Fruit fly (Drosophila melanogaster) whole organism, embryonic: ENCODE data around the gene Atx-1.

Experiments
- Abd-B ChIP-seq: fragments of 200-800 bp; sonication (Bioruptor generic); optimal IDR thresholded peaks from 2 replicates; lab custom pipeline; 2018; ENCODE audit warnings: missing biosample characterization, mild to moderate bottlenecking, missing genetic modification characterization, moderate library complexity
- Ada2b ChIP-seq: fragments of 200-800 bp; sonication (Bioruptor generic); IDR thresholded peaks from 2 replicates; pipeline ENCODE4 v1.3.6; 2022; ENCODE audit warnings: missing biosample characterization, missing genetic modification characterization
- Antp ChIP-seq: fragments of 200-800 bp; sonication (Bioruptor generic); optimal IDR thresholded peaks from 3 replicates; lab custom pipeline; 2016; ENCODE audit warnings: missing biosample characterization, missing genetic modification characterization
- B-H1 ChIP-seq: fragments of 200-800 bp; sonication (Bioruptor generic); IDR thresholded peaks from 3 replicates; pipeline ENCODE4 v1.3.6; 2022; ENCODE audit warnings: missing biosample characterization, missing genetic modification characterization
- CG10959 ChIP-seq: fragments of 200-800 bp; sonication (Bioruptor generic); IDR thresholded peaks from 2 replicates; pipeline ENCODE4 v1.3.6; 2022; ENCODE audit warnings: missing biosample characterization, missing genetic modification characterization
- CG13296 ChIP-seq: fragments of 200-800 bp; sonication (Bioruptor generic); optimal IDR thresholded peaks from 3 replicates; lab custom pipeline; 2018; ENCODE audit warnings: missing biosample characterization, mild to moderate bottlenecking, missing genetic modification characterization
- CG13624 ChIP-seq: fragments of 200-800 bp; sonication (Bioruptor generic); optimal IDR thresholded peaks from 2 replicates; lab custom pipeline; 2016; ENCODE audit warnings: missing biosample characterization, missing genetic modification characterization
- CG14441 ChIP-seq: fragments of 200-800 bp; sonication (Bioruptor generic); IDR thresholded peaks from 2 replicates; pipeline ENCODE4 v1.3.6; 2022; ENCODE audit warnings: missing biosample characterization, missing genetic modification characterization
- CG14667 ChIP-seq: fragments of 200-800 bp; sonication (Bioruptor generic); IDR thresholded peaks from 2 replicates; pipeline ENCODE4 v1.3.6; 2022; ENCODE audit warnings: missing biosample characterization, missing genetic modification characterization
- CG1529 ChIP-seq: fragments of 200-800 bp; sonication (Bioruptor generic); optimal IDR thresholded peaks from 3 replicates; lab custom pipeline; 2018; ENCODE audit warnings: missing biosample characterization, missing genetic modification characterization
- CG16815 ChIP-seq: fragments of 200-800 bp; sonication (Bioruptor generic); optimal IDR thresholded peaks from 3 replicates; lab custom pipeline; 2017; ENCODE audit warnings: missing biosample characterization, mild to moderate bottlenecking, missing genetic modification characterization
- CG18599 ChIP-seq: fragments of 200-800 bp; sonication (Bioruptor generic); optimal IDR thresholded peaks from 3 replicates; lab custom pipeline; 2017; ENCODE audit warnings: missing biosample characterization, missing genetic modification characterization, mild to moderate bottlenecking, moderate library complexity, missing genetic modification reagents
- CG18619 ChIP-seq: fragments of 200-800 bp; sonication (Bioruptor generic); optimal IDR thresholded peaks from 3 replicates; lab custom pipeline; 2017; ENCODE audit warnings: missing biosample characterization, mild to moderate bottlenecking, missing genetic modification characterization
- CG2678 ChIP-seq: fragments of 200-800 bp; sonication (Bioruptor generic); optimal IDR thresholded peaks from 3 replicates; lab custom pipeline; 2019; ENCODE audit warnings: missing biosample characterization, mild to moderate bottlenecking, missing genetic modification characterization, moderate library complexity
- CG31365 ChIP-seq: fragments of 200-800 bp; sonication (Bioruptor generic); optimal IDR thresholded peaks from 2 replicates; lab custom pipeline; 2018; ENCODE audit warnings: missing biosample characterization, mild to moderate bottlenecking, missing genetic modification characterization
- CG32767 ChIP-seq: fragments of 200-800 bp; sonication (Bioruptor generic); IDR thresholded peaks from 2 replicates; pipeline ENCODE4 v1.3.6; 2022; ENCODE audit warnings: missing biosample characterization, missing genetic modification characterization
- CG3847 ChIP-seq: fragments of 200-800 bp; sonication (Bioruptor generic); IDR thresholded peaks from 2 replicates; pipeline ENCODE4 v1.3.6; 2022; ENCODE audit warnings: missing biosample characterization, missing genetic modification characterization
- CG43689 ChIP-seq: fragments of 200-800 bp; sonication (Bioruptor generic); IDR thresholded peaks from 2 replicates; pipeline ENCODE4 v1.3.6; 2022; ENCODE audit warnings: missing biosample characterization, missing genetic modification characterization
- CG6175 ChIP-seq: fragments of 200-800 bp; sonication (Bioruptor generic); IDR thresholded peaks from 3 replicates; pipeline ENCODE4 v1.3.6; 2022; ENCODE audit warnings: missing biosample characterization, missing genetic modification characterization
- CG6689 ChIP-seq: fragments of 200-800 bp; sonication (Bioruptor generic); IDR thresholded peaks from 2 replicates; pipeline ENCODE4 v1.3.6; 2022; ENCODE audit warnings: missing biosample characterization, missing genetic modification characterization
- CG7839 ChIP-seq: fragments of 200-800 bp; sonication (Bioruptor generic); optimal IDR thresholded peaks from 3 replicates; lab custom pipeline; 2018; ENCODE audit warnings: missing biosample characterization, mild to moderate bottlenecking, missing genetic modification characterization, moderate library complexity
- CG8089 ChIP-seq: fragments of 200-800 bp; sonication (Bioruptor generic); optimal IDR thresholded peaks from 3 replicates; lab custom pipeline; 2016; ENCODE audit warnings: missing biosample characterization, missing genetic modification characterization
- CG8359 ChIP-seq: fragments of 200-800 bp; sonication (Bioruptor generic); optimal IDR thresholded peaks from 2 replicates; lab custom pipeline; 2017; ENCODE audit warnings: missing biosample characterization, mild to moderate bottlenecking, missing genetic modification characterization, borderline replicate concordance
- CG8765 ChIP-seq: fragments of 200-800 bp; sonication (Bioruptor generic); IDR thresholded peaks from 2 replicates; pipeline ENCODE4 v1.3.6; 2022; ENCODE audit warnings: missing biosample characterization, missing genetic modification characterization
- CG8924 ChIP-seq: fragments of 200-800 bp; optimal IDR thresholded peaks from 3 replicates; lab custom pipeline; 2019; ENCODE audit warnings: missing biosample characterization, mild to moderate bottlenecking, missing genetic modification characterization, moderate library complexity
- Dfd ChIP-seq, 2 experiments: fragments of >200 bp; optimal IDR thresholded peaks; 2 replicates each; lab custom pipeline; 2017; ENCODE audit warnings: missing biosample characterization in 2 of 2, missing genetic modification characterization in 2 of 2
- Ets65A ChIP-seq: fragments of 200-800 bp; sonication (Bioruptor generic); peaks from one replicate; lab custom pipeline; 2016; ENCODE audit warnings: missing biosample characterization, missing genetic modification characterization
- Kr ChIP-seq: fragments of 200-800 bp; sonication (Bioruptor generic); optimal IDR thresholded peaks from 2 replicates; lab custom pipeline; 2017; ENCODE audit warnings: missing biosample characterization, mild to moderate bottlenecking, missing genetic modification characterization
- Lhr ChIP-seq: fragments of 200-800 bp; sonication (Bioruptor generic); optimal IDR thresholded peaks from 3 replicates; lab custom pipeline; 2017; ENCODE audit warnings: mild to moderate bottlenecking, missing biosample characterization, missing genetic modification reagents, missing genetic modification characterization
- Lim3 ChIP-seq: fragments of 200-800 bp; sonication (Bioruptor generic); IDR thresholded peaks from 2 replicates; pipeline ENCODE4 v1.3.6; 2022; ENCODE audit warnings: missing biosample characterization, missing genetic modification characterization
- NC2β ChIP-seq: fragments of 200-800 bp; sonication (Bioruptor generic); optimal IDR thresholded peaks from 2 replicates; lab custom pipeline; 2016; ENCODE audit warnings: missing biosample characterization, missing genetic modification characterization
- PHDP ChIP-seq: fragments of 200-800 bp; sonication (Bioruptor generic); optimal IDR thresholded peaks from 3 replicates; lab custom pipeline; 2018; ENCODE audit warnings: missing biosample characterization, mild to moderate bottlenecking, missing genetic modification characterization, moderate library complexity
- Rfx ChIP-seq: fragments of 200-800 bp; sonication (Bioruptor generic); IDR thresholded peaks from 2 replicates; pipeline ENCODE4 v1.3.6; 2022; ENCODE audit warnings: missing biosample characterization, missing genetic modification characterization
- Taf1 ChIP-seq: fragments of 200-800 bp; sonication (Bioruptor generic); IDR thresholded peaks from 2 replicates; pipeline ENCODE4 v1.3.6; 2022; ENCODE audit warnings: missing biosample characterization, missing genetic modification characterization
- ac ChIP-seq: fragments of 200-800 bp; sonication (Bioruptor generic); optimal IDR thresholded peaks from 3 replicates; lab custom pipeline; 2017; ENCODE audit warnings: missing biosample characterization, mild to moderate bottlenecking, missing genetic modification characterization
- ase ChIP-seq: fragments of 200-800 bp; sonication (Bioruptor generic); IDR thresholded peaks from 3 replicates; pipeline ENCODE4 v1.3.6; 2022; ENCODE audit warnings: missing biosample characterization, missing genetic modification characterization
- bsh ChIP-seq, 2 experiments: fragments of 200-800 bp; sonication (Bioruptor generic); optimal IDR thresholded peaks; 2 replicates each; lab custom pipeline; 2017 to 2018; ENCODE audit warnings: mild to moderate bottlenecking in 2 of 2, missing biosample characterization in 2 of 2, missing genetic modification characterization in 2 of 2, moderate library complexity in 1 of 2
- corto ChIP-seq: fragments of 200-800 bp; sonication (Bioruptor generic); optimal IDR thresholded peaks from 2 replicates; lab custom pipeline; 2016; ENCODE audit warnings: missing biosample characterization, mild to moderate bottlenecking, missing genetic modification characterization, moderate library complexity
- dpn ChIP-seq, 2 experiments: fragments of 200-800 bp; sonication (Bioruptor generic); optimal IDR thresholded peaks; 3 replicates each; lab custom pipeline; 2016; ENCODE audit warnings: missing biosample characterization in 2 of 2, missing genetic modification characterization in 2 of 2
- eyg ChIP-seq: fragments of 200-800 bp; sonication (Bioruptor generic); optimal IDR thresholded peaks from 3 replicates; lab custom pipeline; 2016; ENCODE audit warnings: missing biosample characterization, missing genetic modification characterization
- fru ChIP-seq: fragments of >200 bp; optimal IDR thresholded peaks from 2 replicates; lab custom pipeline; 2017
- gt ChIP-seq: fragments of 200-800 bp; sonication (Bioruptor generic); IDR thresholded peaks from 2 replicates; pipeline ENCODE4 v1.3.6; 2022; ENCODE audit warnings: missing biosample characterization, missing genetic modification characterization
- odd ChIP-seq: fragments of 200-800 bp; sonication (Bioruptor generic); optimal IDR thresholded peaks from 2 replicates; lab custom pipeline; 2017; ENCODE audit warnings: missing biosample characterization, mild to moderate bottlenecking, missing genetic modification characterization
- pita ChIP-seq: fragments of 200-800 bp; sonication (Bioruptor generic); optimal IDR thresholded peaks from 2 replicates; lab custom pipeline; 2017; ENCODE audit warnings: missing biosample characterization, mild to moderate bottlenecking, missing genetic modification characterization
- pros ChIP-seq: fragments of 200-800 bp; sonication (Bioruptor generic); optimal IDR thresholded peaks from 3 replicates; lab custom pipeline; 2019; ENCODE audit warnings: missing biosample characterization, mild to moderate bottlenecking, missing genetic modification characterization, moderate library complexity
- sd ChIP-seq: fragments of 200-800 bp; sonication (Bioruptor generic); optimal IDR thresholded peaks from 3 replicates; lab custom pipeline; 2018; ENCODE audit warnings: missing biosample characterization, mild to moderate bottlenecking, missing genetic modification characterization, moderate library complexity
- sim ChIP-seq: fragments of 200-800 bp; sonication (Bioruptor generic); IDR thresholded peaks from 2 replicates; pipeline ENCODE4 v1.3.6; 2022; ENCODE audit warnings: missing biosample characterization, missing genetic modification characterization
- sisA ChIP-seq: fragments of 200-800 bp; sonication (Bioruptor generic); IDR thresholded peaks from 2 replicates; pipeline ENCODE4 v1.3.6; 2022; ENCODE audit warnings: missing biosample characterization, missing genetic modification characterization
- sna ChIP-seq: fragments of 200-800 bp; sonication (Bioruptor generic); IDR thresholded peaks from 2 replicates; pipeline ENCODE4 v1.3.6; 2022; ENCODE audit warnings: missing biosample characterization, missing genetic modification characterization; ENCODE audit not compliant: partially characterized antibody
- vnd ChIP-seq: fragments of 200-800 bp; sonication (Bioruptor generic); IDR thresholded peaks from 3 replicates; pipeline ENCODE4 v1.3.6; 2022; ENCODE audit warnings: missing biosample characterization, missing genetic modification characterization; ENCODE audit not compliant: partially characterized antibody
- yki ChIP-seq: fragments of >200 bp; optimal IDR thresholded peaks from 3 replicates; lab custom pipeline; 2018
- zf30C ChIP-seq: fragments of 200-800 bp; sonication (Bioruptor generic); optimal IDR thresholded peaks from 3 replicates; lab custom pipeline; 2018; ENCODE audit warnings: missing biosample characterization, mild to moderate bottlenecking, missing genetic modification characterization

The Atx-1 gene

dm6 chrX:6852574-6852973 lies 29.6 kb downstream of the Atx-1 start (continued):
- TF ChIP-seq sna (no peak; the same call in 1 of the 2 replicates), CG8765 (GFP tag; lab: Robert Waterston, UW) (peak; percentile 67), eyg (GFP tag; lab: Kevin White, UChicago) (peak; percentile 90), Dfd (GFP tag; optimal IDR thresholded peaks at IDR 0.05; lab: Kevin White, UChicago) (peak in 1 of 2 experiments; percentile 48), CG8089 (GFP tag; lab: Kevin White, UChicago) (peak; percentile 87), Ets65A (peak; percentile 99), CG1529 (GFP tag; lab: Kevin White, UChicago) (peak; percentile 79), gt (peak; percentile 58), bsh (GFP tag; optimal IDR thresholded peaks at IDR 0.05; lab: Kevin White, UChicago) (peak; percentile 65 to 91), Ada2b (peak; percentile 82), dpn (GFP tag; optimal IDR thresholded peaks at IDR 0.05; lab: Kevin White, UChicago) (peak; percentile 94), pros (GFP tag; lab: Kevin White, UChicago) (no peak), CG6689 (GFP tag; lab: Robert Waterston, UW) (peak; percentile 91), CG18599 (peak; percentile 95), fru (no peak), CG31365 (tag; lab: Kevin White, UChicago) (peak; percentile 75), yki (lab: Kevin White, UChicago) (no peak), CG7839 (tag; lab: Kevin White, UChicago) (peak; percentile 95), B-H1 (GFP tag; lab: Robert Waterston, UW) (peak; percentile 68), CG14441 (peak; percentile 90), CG43689 (peak; percentile 33; the same call in 1 of the 2 replicates), sd (tag; lab: Kevin White, UChicago) (peak; percentile 78), corto (GFP tag; lab: Kevin White, UChicago) (no peak), CG3847 (GFP tag; lab: Robert Waterston, UW) (peak; percentile 87), pita (GFP tag; lab: Kevin White, UChicago) (no peak), CG18619 (GFP tag; lab: Kevin White, UChicago) (peak; percentile 87), Lhr (GFP tag; lab: Kevin White, UChicago) (peak; percentile 83), sim (GFP tag; lab: Robert Waterston, UW) (peak; percentile 71), Rfx (GFP tag; lab: Robert Waterston, UW) (peak; percentile 94), CG10959 (GFP tag; lab: Robert Waterston, UW) (peak; percentile 38; the same call in 1 of the 2 replicates), Antp (GFP tag; lab: Kevin White, UChicago) (peak; percentile 94), CG16815 (GFP tag; lab: Kevin White, UChicago) (peak; percentile 79), Abd-B (GFP tag; lab: Kevin White, UChicago) (peak; percentile 92), CG8924 (tag; lab: Kevin White, UChicago) (peak; percentile 89), Taf1 (GFP tag; lab: Robert Waterston, UW) (0 out of 2 replicates have a peak, but pooled peaks have one; percentile 28), CG6175 (peak; percentile 79; the same call in 2 of the 3 replicates), vnd (GFP tag; lab: Robert Waterston, UW) (no peak; the same call in 2 of the 3 replicates), CG32767 (GFP tag; lab: Robert Waterston, UW) (peak; percentile 86), Lim3 (GFP tag; lab: Robert Waterston, UW) (0 out of 2 replicates have a peak, but pooled peaks have one; percentile 38), ase (GFP tag; lab: Robert Waterston, UW) (peak; percentile 70), CG14667 (GFP tag; lab: Robert Waterston, UW) (peak; percentile 78), Kr (GFP tag; lab: Kevin White, UChicago) (no peak), CG8359 (peak; percentile 64), CG13624 (GFP tag; lab: Kevin White, UChicago) (peak; percentile 95), ac (GFP tag; lab: Kevin White, UChicago) (peak; percentile 19), sisA (peak; percentile 86), odd (peak; percentile 75), zf30C (GFP tag; lab: Kevin White, UChicago) (no peak), CG2678 (tag; lab: Kevin White, UChicago) (peak; percentile 95), CG13296 (GFP tag; lab: Kevin White, UChicago) (peak; percentile 90), PHDP (peak; percentile 91), NC2β (peak; percentile 87)
